Worm (Caenorhabditis elegans) whole organism, mixed stage, embryonic: Measurements from ENCODE around the gene ceeh-1.

Experiments used
- blmp-1 ChIP-seq: fragments of 150-350 bp; optimal IDR thresholded peaks from 2 replicates; lab custom pipeline; 2014; ENCODE audit warnings: missing biosample characterization, missing genetic modification characterization
- ceh-39 ChIP-seq: fragments of 150-350 bp; optimal IDR thresholded peaks from 2 replicates; lab custom pipeline; 2014; ENCODE audit warnings: missing biosample characterization, missing genetic modification characterization
- ceh-43 ChIP-seq: fragments of 200-800 bp; sonication (Bioruptor generic); optimal IDR thresholded peaks from 2 replicates; lab custom pipeline; 2018; ENCODE audit warnings: mild to moderate bottlenecking, missing genetic modification characterization, moderate library complexity, missing compliant biosample characterization
- ceh-83 ChIP-seq: fragments of 200-800 bp; sonication (Bioruptor generic); optimal IDR thresholded peaks from 2 replicates; lab custom pipeline; 2018; ENCODE audit warnings: mild to moderate bottlenecking, missing genetic modification characterization, missing compliant biosample characterization
- ces-1 ChIP-seq: fragments of 150-350 bp; optimal IDR thresholded peaks from 2 replicates; lab custom pipeline; 2014; ENCODE audit warnings: missing biosample characterization, missing genetic modification reagents, missing genetic modification characterization
- cnd-1 ChIP-seq: fragments of 200-800 bp; sonication (Bioruptor generic); optimal IDR thresholded peaks from 2 replicates; lab custom pipeline; 2018; ENCODE audit warnings: mild to moderate bottlenecking, missing genetic modification characterization, missing compliant biosample characterization
- drap-1 ChIP-seq: fragments of 200-800 bp; sonication (Bioruptor generic); optimal IDR thresholded peaks from 3 replicates; lab custom pipeline; 2018; ENCODE audit warnings: mild to moderate bottlenecking, missing genetic modification characterization, missing compliant biosample characterization
- elt-1 ChIP-seq: sonication (generic microtip); optimal IDR thresholded peaks from 2 replicates; lab custom pipeline; 2017; ENCODE audit warnings: missing genetic modification characterization, mild to moderate bottlenecking, missing compliant biosample characterization, antibody characterized with exemption, moderate library complexity, borderline replicate concordance; ENCODE audit not compliant: insufficient read depth
- flh-1 ChIP-seq: fragments of 200-800 bp; sonication (Bioruptor generic); optimal IDR thresholded peaks from 2 replicates; lab custom pipeline; 2018; ENCODE audit warnings: mild to moderate bottlenecking, missing genetic modification characterization, moderate library complexity, missing compliant biosample characterization
- ham-2 ChIP-seq: fragments of 200-800 bp; sonication (Bioruptor generic); optimal IDR thresholded peaks from 2 replicates; lab custom pipeline; 2018; ENCODE audit warnings: mild to moderate bottlenecking, missing genetic modification characterization, missing compliant biosample characterization
- hlh-1 ChIP-seq: fragments of 150-350 bp; optimal IDR thresholded peaks from 2 replicates; lab custom pipeline; 2014; ENCODE audit warnings: missing biosample characterization, missing genetic modification reagents, missing genetic modification characterization
- lin-13 ChIP-seq: fragments of 150-350 bp; optimal IDR thresholded peaks from 2 replicates; lab custom pipeline; 2014; ENCODE audit warnings: missing biosample characterization, missing genetic modification characterization
- lin-32 ChIP-seq: fragments of 200-800 bp; sonication (Bioruptor generic); optimal IDR thresholded peaks from 2 replicates; lab custom pipeline; 2018; ENCODE audit warnings: mild to moderate bottlenecking, missing genetic modification characterization, missing compliant biosample characterization
- lsy-2 ChIP-seq: fragments of 150-350 bp; optimal IDR thresholded peaks from 2 replicates; lab custom pipeline; 2014; ENCODE audit warnings: missing biosample characterization, missing genetic modification characterization
- mab-5 ChIP-seq: fragments of 150-350 bp; optimal IDR thresholded peaks from 2 replicates; lab custom pipeline; 2014; ENCODE audit warnings: missing biosample characterization, missing genetic modification characterization
- mep-1 ChIP-seq: fragments of 150-350 bp; optimal IDR thresholded peaks from 2 replicates; lab custom pipeline; 2017; ENCODE audit warnings: missing biosample characterization, missing genetic modification reagents, missing genetic modification characterization, inconsistent platforms
- mls-2 ChIP-seq: sonication (generic microtip); optimal IDR thresholded peaks from 2 replicates; lab custom pipeline; 2016; ENCODE audit warnings: mild to moderate bottlenecking, missing genetic modification characterization, moderate library complexity, missing compliant biosample characterization
- nhr-12 ChIP-seq: fragments of 150-350 bp; optimal IDR thresholded peaks from 2 replicates; lab custom pipeline; 2014; ENCODE audit warnings: missing biosample characterization, missing genetic modification characterization
- nhr-237 ChIP-seq: fragments of 150-350 bp; optimal IDR thresholded peaks from 2 replicates; lab custom pipeline; 2014; ENCODE audit warnings: missing biosample characterization, missing genetic modification characterization
- nhr-76 ChIP-seq: sonication (generic microtip); optimal IDR thresholded peaks from 2 replicates; lab custom pipeline; 2017; ENCODE audit warnings: missing biosample characterization, missing genetic modification characterization
- pha-4 ChIP-seq: fragments of 150-350 bp; optimal IDR thresholded peaks from 2 replicates; lab custom pipeline; 2018; ENCODE audit warnings: missing biosample characterization, missing genetic modification reagents, missing genetic modification characterization
- tbx-8 ChIP-seq: fragments of 200-800 bp; sonication (Bioruptor generic); optimal IDR thresholded peaks from 2 replicates; lab custom pipeline; 2018; ENCODE audit warnings: mild to moderate bottlenecking, missing genetic modification characterization, moderate library complexity, missing compliant biosample characterization
- unc-120 ChIP-seq: sonication (generic microtip); optimal IDR thresholded peaks from 2 replicates; lab custom pipeline; 2017; ENCODE audit warnings: missing genetic modification characterization, missing compliant biosample characterization; ENCODE audit not compliant: poor library complexity, severe bottlenecking
- unc-39 ChIP-seq: fragments of 150-350 bp; optimal IDR thresholded peaks from 2 replicates; lab custom pipeline; 2014; ENCODE audit warnings: missing biosample characterization, missing genetic modification characterization
- ztf-11 ChIP-seq: fragments of 150-350 bp; optimal IDR thresholded peaks from 2 replicates; lab custom pipeline; 2014; ENCODE audit warnings: missing biosample characterization, missing genetic modification characterization

Gene ceeh-1

ce11 chrIII:868866-869265 lies 36.8 kb upstream of the ceeh-1 start:
- TF ChIP-seq lin-32 (GFP tag; lab: Kevin White, UChicago) (peak; percentile 69), lin-13 (no peak)
- TF ChIP-seq, all 35 proteins: peak for 1

- TF ChIP-seq tbx-8 (GFP tag; lab: Kevin White, UChicago) (no peak), ces-1 (peak; percentile 93)
These were observed 29.8 kb upstream of the ceeh-1 start, which contains the start of gene arx-4 for ce11 chrIII:861819-862356. Gene arx-4 (plus strand): TSS chrIII:862306.

- no peak for TF ChIP-seq ceh-39 (tag; lab: Kevin White, UChicago)
- no peak for TF ChIP-seq elt-1
- no peak for TF ChIP-seq ceh-43 (GFP tag; lab: Kevin White, UChicago)
These were observed 27.8 kb upstream of the ceeh-1 start, which contains the start of gene exos-4.2 for ce11 chrIII:859898-860297. Gene exos-4.2 (plus strand): TSS chrIII:860198.

ce11 chrIII:856908-857307 lies 24.8 kb upstream of the ceeh-1 start:
- no peak for TF ChIP-seq mep-1
- TF ChIP-seq flh-1, result no peak
- no peak for TF ChIP-seq cnd-1 (tag; lab: Kevin White, UChicago)
- no peak for TF ChIP-seq nhr-12 (tag; lab: Kevin White, UChicago)
- no peak for TF ChIP-seq ceh-39 (tag; lab: Kevin White, UChicago)
- no peak for TF ChIP-seq hlh-1
- TF ChIP-seq, all 35 proteins: peak for 0

ce11 chrIII:856260-856659 lies 24.2 kb upstream of the ceeh-1 start, which contains the start of gene K02F3.12:
Gene K02F3.12 (plus strand): TSS chrIII:856560.
- no peak for TF ChIP-seq cnd-1 (tag; lab: Kevin White, UChicago)
- TF ChIP-seq hlh-1, result no peak
- TF ChIP-seq ceh-43 (GFP tag; lab: Kevin White, UChicago), result no peak
- no peak for TF ChIP-seq lin-32 (GFP tag; lab: Kevin White, UChicago)

ce11 chrIII:853859-854359 lies 21.8 kb upstream of the ceeh-1 start, which contains the start of the genes rnp-5 and tag-51:
Gene rnp-5 (minus strand): TSS chrIII:853909.
Gene tag-51 (plus strand): TSS chrIII:854221.
- TF ChIP-seq ceh-83 (GFP tag; lab: Kevin White, UChicago) (no peak), ceh-39 (tag; lab: Kevin White, UChicago) (peak; percentile 10)

- TF ChIP-seq nhr-12 (tag; lab: Kevin White, UChicago) (no peak), mls-2 (no peak), elt-1 (no peak), lin-32 (GFP tag; lab: Kevin White, UChicago) (no peak), unc-120 (tag; lab: Kevin White, UChicago) (no peak), unc-39 (tag; lab: Kevin White, UChicago) (no peak), ztf-11 (no peak), ceh-83 (GFP tag; lab: Kevin White, UChicago) (no peak), pha-4 (tag; lab: Kevin White, UChicago) (no peak)
- TF ChIP-seq, all 35 proteins: peak for 0
These were observed 21.3 kb upstream of the ceeh-1 start for ce11 chrIII:853414-853813.

- no peak for TF ChIP-seq lin-13
- no peak for TF ChIP-seq hlh-1
- TF ChIP-seq mep-1, result no peak
- no peak for TF ChIP-seq mls-2
- TF ChIP-seq nhr-76 (tag; lab: Kevin White, UChicago), result no peak
- TF ChIP-seq blmp-1 (tag; lab: Kevin White, UChicago), result no peak
- no peak for TF ChIP-seq ham-2 (GFP tag; lab: Kevin White, UChicago)
- TF ChIP-seq lsy-2 (tag; lab: Kevin White, UChicago), result no peak
- no peak for TF ChIP-seq ceh-83 (GFP tag; lab: Kevin White, UChicago)
- TF ChIP-seq nhr-237, result no peak
- TF ChIP-seq mab-5 (tag; lab: Kevin White, UChicago), result no peak
- TF ChIP-seq drap-1 (GFP tag; lab: Kevin White, UChicago), result no peak
These were observed 20.2 kb upstream of the ceeh-1 start, which contains the start of gene moma-1 for ce11 chrIII:852296-852695. Gene moma-1 (minus strand): TSS chrIII:852396.
